Fruit fly (Drosophila melanogaster): ENCODE results near the gene CG18304.
A peak's percentile ranks its signal among the peaks of the same experiment; 100 is the strongest.

CG18304 gene

dm6 chr2L:6922091-6922753, 20.4 kb downstream of the CG18304 start (continued):
- TF ChIP-seq lov (optimal IDR thresholded peaks at IDR 0.05), result no peak
- TF ChIP-seq lov (GFP tag; IDR thresholded peaks at IDR 0.05), result peak; percentile 69; the same call in 1 of the 3 replicates
- TF ChIP-seq CG11695 (GFP tag; IDR thresholded peaks at IDR 0.05), result peak; percentile 76
- TF ChIP-seq Sox100B (GFP tag; optimal IDR thresholded peaks at IDR 0.05), result peak; percentile 41
- peak; percentile 96 for TF ChIP-seq CG4360 (GFP tag; IDR thresholded peaks at IDR 0.05)
- peak; percentile 74 for TF ChIP-seq CG30403 (GFP tag; optimal IDR thresholded peaks at IDR 0.05)
- no peak for TF ChIP-seq CG11085 (GFP tag; IDR thresholded peaks at IDR 0.05)
- TF ChIP-seq corto (GFP tag; optimal IDR thresholded peaks at IDR 0.05), result peak; percentile 38
- peak; percentile 90 for TF ChIP-seq Xrp1 (GFP tag; IDR thresholded peaks at IDR 0.05)
- peak; percentile 70 for TF ChIP-seq zen (tag; optimal IDR thresholded peaks at IDR 0.05)
- 0 out of 2 replicates have a peak, but pooled peaks have one; percentile 6 for TF ChIP-seq MBD-R2 (GFP tag; IDR thresholded peaks at IDR 0.05)
- TF ChIP-seq CG9727 (GFP tag; optimal IDR thresholded peaks at IDR 0.05), result peak; percentile 71
- no peak for TF ChIP-seq CG7839 (tag; optimal IDR thresholded peaks at IDR 0.05)
- TF ChIP-seq CG2120 (GFP tag; optimal IDR thresholded peaks at IDR 0.05), result peak; percentile 70
- TF ChIP-seq fd96Cb (tag; optimal IDR thresholded peaks at IDR 0.05), result peak; percentile 66
- TF ChIP-seq Dref (GFP tag; IDR thresholded peaks at IDR 0.05), result no peak
- TF ChIP-seq gt (GFP tag; IDR thresholded peaks at IDR 0.05), result no peak; the same call in 1 of the 2 replicates
- TF ChIP-seq CG15073 (GFP tag; optimal IDR thresholded peaks at IDR 0.05), result peak; percentile 8
- TF ChIP-seq Fer2 (tag; optimal IDR thresholded peaks at IDR 0.05), result peak; percentile 10
- TF ChIP-seq PHDP (tag; optimal IDR thresholded peaks at IDR 0.05), result peak; percentile 60
- TF ChIP-seq CG17328 (GFP tag; IDR thresholded peaks at IDR 0.05), result peak; percentile 89
- TF ChIP-seq Max (GFP tag; optimal IDR thresholded peaks at IDR 0.05), result peak; percentile 52
- TF ChIP-seq CG16863 (GFP tag; optimal IDR thresholded peaks at IDR 0.05), result peak; percentile 46
- TF ChIP-seq H15 (GFP tag; IDR thresholded peaks at IDR 0.05), result no peak
- TF ChIP-seq gcm2 (GFP tag; optimal IDR thresholded peaks at IDR 0.05), result peak; percentile 8
- TF ChIP-seq Blimp-1 (GFP tag; optimal IDR thresholded peaks at IDR 0.05), result no peak
- TF ChIP-seq CG16779 (GFP tag; IDR thresholded peaks at IDR 0.05), result peak; percentile 76
- peak; percentile 80; the same call in 1 of the 2 replicates for TF ChIP-seq CG10366 (GFP tag; IDR thresholded peaks at IDR 0.05)
- TF ChIP-seq CG18599 (GFP tag; optimal IDR thresholded peaks at IDR 0.05), result no peak
- TF ChIP-seq bcd (GFP tag; optimal IDR thresholded peaks at IDR 0.05), result no peak
- peak; percentile 93 for TF ChIP-seq Med (GFP tag)
- no peak for TF ChIP-seq Dek (tag; optimal IDR thresholded peaks at IDR 0.05)
- peak; percentile 20 for TF ChIP-seq nau (GFP tag; optimal IDR thresholded peaks at IDR 0.05)
- TF ChIP-seq gem (tag; optimal IDR thresholded peaks at IDR 0.05), result peak; percentile 86
- no peak for TF ChIP-seq crol (GFP tag; IDR thresholded peaks at IDR 0.05)
- TF ChIP-seq CG8359 (GFP tag; optimal IDR thresholded peaks at IDR 0.05; ENCODE audit: borderline replicate concordance), result no peak
- TF ChIP-seq Spps (tag; optimal IDR thresholded peaks at IDR 0.05), result peak; percentile 45
- peak; percentile 76 for TF ChIP-seq mam (GFP tag; optimal IDR thresholded peaks at IDR 0.05)
- TF ChIP-seq kni (GFP tag; optimal IDR thresholded peaks at IDR 0.05), result peak; percentile 31
- TF ChIP-seq CG9215 (GFP tag; IDR thresholded peaks at IDR 0.05), result no peak
- TF ChIP-seq Dip3 (GFP tag; optimal IDR thresholded peaks at IDR 0.05), result peak; percentile 65
- TF ChIP-seq fd102C (GFP tag; optimal IDR thresholded peaks at IDR 0.05), result no peak
- TF ChIP-seq CG7556 (GFP tag; optimal IDR thresholded peaks at IDR 0.05), result peak; percentile 35
- TF ChIP-seq Usf (GFP tag; optimal IDR thresholded peaks at IDR 0.05), result peak; percentile 8
- TF ChIP-seq sna (GFP tag; IDR thresholded peaks at IDR 0.05; ENCODE audit: partially characterized antibody), result no peak
- peak; percentile 36 for TF ChIP-seq salm (tag; optimal IDR thresholded peaks at IDR 0.05)
- peak; percentile 38 for TF ChIP-seq CG15696 (tag; optimal IDR thresholded peaks at IDR 0.05)
- no peak; the same call in 1 of the 2 replicates for TF ChIP-seq CG31441 (GFP tag; IDR thresholded peaks at IDR 0.05)
- TF ChIP-seq stc (GFP tag; IDR thresholded peaks at IDR 0.05), result peak; percentile 72; the same call in 1 of the 2 replicates
- no peak for TF ChIP-seq Meics (GFP tag; optimal IDR thresholded peaks at IDR 0.05)
